Worm (Caenorhabditis elegans) whole organism, L3 larva: ENCODE results near the gene F54B11.4.

Experiments
- egl-5 ChIP-seq: fragments of 150-350 bp; optimal IDR thresholded peaks from 2 replicates; lab custom pipeline; 2017; ENCODE audit warnings: missing biosample characterization, missing genetic modification reagents, missing genetic modification characterization, inconsistent platforms
- mdl-1 ChIP-seq: fragments of 150-350 bp; optimal IDR thresholded peaks from 2 replicates; lab custom pipeline; 2014; ENCODE audit warnings: missing biosample characterization, missing genetic modification characterization
- nhr-11 ChIP-seq: fragments of 150-350 bp; optimal IDR thresholded peaks from 2 replicates; lab custom pipeline; 2014; ENCODE audit warnings: missing biosample characterization, missing genetic modification characterization
- nhr-25 ChIP-seq: sonication (generic microtip); optimal IDR thresholded peaks from 2 replicates; lab custom pipeline; 2017; ENCODE audit warnings: missing biosample characterization, missing genetic modification characterization
- tbx-2 ChIP-seq: sonication (generic microtip); optimal IDR thresholded peaks from 2 replicates; lab custom pipeline; 2016; ENCODE audit warnings: mild to moderate bottlenecking, missing genetic modification characterization, missing compliant biosample characterization
- unc-62 ChIP-seq: fragments of 150-350 bp; sonication (generic microtip); optimal IDR thresholded peaks from 4 replicates; lab custom pipeline; 2014; ENCODE audit warnings: missing biosample characterization, missing genetic modification reagents, missing genetic modification characterization

DNA sequence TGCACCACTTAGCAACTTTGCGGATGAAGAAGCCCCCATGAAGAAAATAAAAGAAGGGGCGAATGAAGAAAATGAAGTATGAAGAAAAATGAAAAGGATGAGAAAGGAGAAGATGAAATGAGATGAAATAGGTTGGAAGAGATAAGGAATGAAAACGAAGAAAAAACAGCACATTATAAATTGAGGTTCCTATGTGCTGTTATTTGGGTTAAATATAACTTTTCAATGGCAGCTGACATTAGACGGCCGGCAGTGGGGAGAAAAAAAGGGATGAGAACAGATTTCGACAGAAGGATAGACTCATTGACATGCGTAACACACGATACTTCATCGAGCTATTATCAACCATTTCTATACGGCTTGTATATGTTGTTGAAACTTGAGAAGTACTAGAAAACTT, 30.5 kb upstream of the F54B11.4 start:
- TF ChIP-seq unc-62 (GFP tag; lab: Kevin White, UChicago): no peak
- no peak for TF ChIP-seq egl-5 (tag; lab: Kevin White, UChicago)
- TF ChIP-seq mdl-1 (tag; lab: Kevin White, UChicago): no peak
- no peak for TF ChIP-seq tbx-2 (tag; lab: Kevin White, UChicago)
- TF ChIP-seq nhr-11 (tag; lab: Kevin White, UChicago): no peak
- no peak for TF ChIP-seq nhr-25
